Fruit fly (Drosophila melanogaster) whole organism, embryonic: ENCODE measurements around the gene Ddc.
A peak's percentile ranks its signal among the peaks of the same experiment; 100 is the strongest.

Experiments
- Adf1 ChIP-seq: fragments of 200-800 bp; sonication (Bioruptor generic); IDR thresholded peaks from 2 replicates; pipeline ENCODE4 v1.3.6; 2022; ENCODE audit warnings: missing biosample characterization, missing genetic modification characterization
- Bdp1 ChIP-seq: fragments of 200-800 bp; sonication (Bioruptor generic); optimal IDR thresholded peaks from 3 replicates; lab custom pipeline; 2016; ENCODE audit warnings: missing biosample characterization, missing genetic modification characterization
- Bgb ChIP-seq: fragments of 200-800 bp; sonication (Bioruptor generic); IDR thresholded peaks from 2 replicates; pipeline ENCODE4 v1.3.6; 2022; ENCODE audit warnings: missing biosample characterization, missing genetic modification characterization; ENCODE audit not compliant: partially characterized antibody
- Blimp-1 ChIP-seq: fragments of 200-800 bp; sonication (Bioruptor generic); optimal IDR thresholded peaks from 3 replicates; lab custom pipeline; 2018; ENCODE audit warnings: missing biosample characterization, missing genetic modification characterization, mild to moderate bottlenecking, moderate library complexity, missing genetic modification reagents
- CG11504 ChIP-seq: fragments of 200-800 bp; sonication (Bioruptor generic); optimal IDR thresholded peaks from 3 replicates; lab custom pipeline; 2019; ENCODE audit warnings: missing biosample characterization, mild to moderate bottlenecking, missing genetic modification characterization, moderate library complexity
- CG13296 ChIP-seq: fragments of 200-800 bp; sonication (Bioruptor generic); optimal IDR thresholded peaks from 3 replicates; lab custom pipeline; 2018; ENCODE audit warnings: missing biosample characterization, mild to moderate bottlenecking, missing genetic modification characterization
- CG15514 ChIP-seq: fragments of 200-800 bp; sonication (Bioruptor generic); optimal IDR thresholded peaks from 3 replicates; lab custom pipeline; 2017; ENCODE audit warnings: missing biosample characterization, missing genetic modification characterization, mild to moderate bottlenecking, moderate library complexity, missing genetic modification reagents
- CG16815 ChIP-seq: fragments of 200-800 bp; sonication (Bioruptor generic); optimal IDR thresholded peaks from 3 replicates; lab custom pipeline; 2017; ENCODE audit warnings: missing biosample characterization, mild to moderate bottlenecking, missing genetic modification characterization
- CG32772 ChIP-seq: fragments of 200-800 bp; sonication (Bioruptor generic); IDR thresholded peaks from 2 replicates; pipeline ENCODE4 v1.3.6; 2022; ENCODE audit warnings: missing biosample characterization, missing genetic modification characterization
- CG34422 ChIP-seq: fragments of 200-800 bp; sonication (Bioruptor generic); IDR thresholded peaks from 3 replicates; pipeline ENCODE4 v1.3.6; 2022; ENCODE audit warnings: missing biosample characterization, missing genetic modification characterization
- CG3847 ChIP-seq: fragments of 200-800 bp; sonication (Bioruptor generic); IDR thresholded peaks from 2 replicates; pipeline ENCODE4 v1.3.6; 2022; ENCODE audit warnings: missing biosample characterization, missing genetic modification characterization
- CG4854 ChIP-seq: fragments of 200-800 bp; sonication (Bioruptor generic); optimal IDR thresholded peaks from 2 replicates; lab custom pipeline; 2016; ENCODE audit warnings: missing biosample characterization, missing genetic modification characterization, inconsistent platforms
- CG5245 ChIP-seq: fragments of 200-800 bp; sonication (Bioruptor generic); optimal IDR thresholded peaks from 3 replicates; lab custom pipeline; 2016; ENCODE audit warnings: missing biosample characterization, missing genetic modification characterization
- CG6791 ChIP-seq: fragments of 200-800 bp; sonication (Bioruptor generic); IDR thresholded peaks from 3 replicates; pipeline ENCODE4 v1.3.6; 2022; ENCODE audit warnings: missing biosample characterization, missing genetic modification characterization; ENCODE audit not compliant: partially characterized antibody
- CG8359 ChIP-seq: fragments of 200-800 bp; sonication (Bioruptor generic); optimal IDR thresholded peaks from 2 replicates; lab custom pipeline; 2017; ENCODE audit warnings: missing biosample characterization, mild to moderate bottlenecking, missing genetic modification characterization, borderline replicate concordance
- CG9932 ChIP-seq: fragments of 200-800 bp; sonication (Bioruptor generic); IDR thresholded peaks from 2 replicates; pipeline ENCODE4 v1.3.6; 2022; ENCODE audit warnings: missing biosample characterization, missing genetic modification characterization
- CrebB ChIP-seq: fragments of 200-800 bp; sonication (Bioruptor generic); optimal IDR thresholded peaks from 3 replicates; lab custom pipeline; 2018; ENCODE audit warnings: missing biosample characterization, mild to moderate bottlenecking, missing genetic modification characterization
- D ChIP-seq, 2 experiments: fragments of 200-800 bp in 1 of 2; fragments of >200 bp in 1 of 2; sonication (Bioruptor generic) in 1 of 2; optimal IDR thresholded peaks; 2 replicates in 1 of 2; 3 replicates in 1 of 2; lab custom pipeline; 2017; ENCODE audit warnings: mild to moderate bottlenecking in 1 of 2, missing biosample characterization in 1 of 2, missing genetic modification characterization in 1 of 2, missing genetic modification reagents in 1 of 2
- Deaf1 ChIP-seq: fragments of 200-800 bp; optimal IDR thresholded peaks from 3 replicates; lab custom pipeline; 2019; ENCODE audit warnings: missing biosample characterization, mild to moderate bottlenecking, missing genetic modification characterization, moderate library complexity
- Dfd ChIP-seq, 2 experiments: fragments of >200 bp; optimal IDR thresholded peaks; 2 replicates each; lab custom pipeline; 2017; ENCODE audit warnings: missing biosample characterization in 2 of 2, missing genetic modification characterization in 2 of 2
- Hey ChIP-seq: fragments of 200-800 bp; sonication (Bioruptor generic); optimal IDR thresholded peaks from 3 replicates; lab custom pipeline; 2018; ENCODE audit warnings: missing biosample characterization, mild to moderate bottlenecking, missing genetic modification characterization
- Hmr ChIP-seq: fragments of 200-800 bp; sonication (Bioruptor generic); optimal IDR thresholded peaks from 3 replicates; lab custom pipeline; 2017; ENCODE audit warnings: mild to moderate bottlenecking, missing biosample characterization, missing genetic modification reagents, missing genetic modification characterization
- Lim3 ChIP-seq: fragments of 200-800 bp; sonication (Bioruptor generic); IDR thresholded peaks from 2 replicates; pipeline ENCODE4 v1.3.6; 2022; ENCODE audit warnings: missing biosample characterization, missing genetic modification characterization
- Nf-YC ChIP-seq: fragments of 200-800 bp; optimal IDR thresholded peaks from 3 replicates; lab custom pipeline; 2019; ENCODE audit warnings: missing biosample characterization, mild to moderate bottlenecking, missing genetic modification characterization, moderate library complexity
- Ptx1 ChIP-seq: fragments of 200-800 bp; sonication (Bioruptor generic); IDR thresholded peaks from 2 replicates; pipeline ENCODE4 v1.3.6; 2022; ENCODE audit warnings: missing biosample characterization, missing genetic modification characterization
- Ravus ChIP-seq: fragments of 200-800 bp; sonication (Bioruptor generic); IDR thresholded peaks from 2 replicates; pipeline ENCODE4 v1.3.6; 2022; ENCODE audit warnings: missing biosample characterization, missing genetic modification characterization
- Sox100B ChIP-seq: fragments of 200-800 bp; sonication (Bioruptor generic); optimal IDR thresholded peaks from 3 replicates; lab custom pipeline; 2018; ENCODE audit warnings: missing biosample characterization, mild to moderate bottlenecking, missing genetic modification characterization
- Spps ChIP-seq: fragments of 200-800 bp; sonication (Bioruptor generic); optimal IDR thresholded peaks from 2 replicates; lab custom pipeline; 2018; ENCODE audit warnings: missing biosample characterization, mild to moderate bottlenecking, missing genetic modification characterization
- ap ChIP-seq: fragments of 200-800 bp; sonication (Bioruptor generic); IDR thresholded peaks from 2 replicates; pipeline ENCODE4 v1.3.6; 2022; ENCODE audit warnings: missing biosample characterization, missing genetic modification characterization
- chinmo ChIP-seq: fragments of 200-800 bp; sonication (Bioruptor generic); IDR thresholded peaks from 4 replicates; pipeline ENCODE4 v1.3.6; 2022; ENCODE audit warnings: missing biosample characterization, missing genetic modification characterization; ENCODE audit not compliant: partially characterized antibody
- chm ChIP-seq: fragments of 200-800 bp; sonication (Bioruptor generic); IDR thresholded peaks from 2 replicates; pipeline ENCODE4 v1.3.6; 2022; ENCODE audit warnings: missing biosample characterization, missing genetic modification characterization
- dmrt11E ChIP-seq: fragments of 200-800 bp; sonication (Bioruptor generic); optimal IDR thresholded peaks from 3 replicates; lab custom pipeline; 2018; ENCODE audit warnings: missing biosample characterization, mild to moderate bottlenecking, missing genetic modification characterization, moderate library complexity
- dpn ChIP-seq, 2 experiments: fragments of 200-800 bp; sonication (Bioruptor generic); optimal IDR thresholded peaks; 3 replicates each; lab custom pipeline; 2016; ENCODE audit warnings: missing biosample characterization in 2 of 2, missing genetic modification characterization in 2 of 2
- ewg ChIP-seq: fragments of 200-800 bp; sonication (Bioruptor generic); optimal IDR thresholded peaks from 3 replicates; lab custom pipeline; 2017; ENCODE audit warnings: mild to moderate bottlenecking, missing biosample characterization, missing genetic modification reagents, missing genetic modification characterization
- exex ChIP-seq: fragments of 200-800 bp; sonication (Bioruptor generic); optimal IDR thresholded peaks from 4 replicates; lab custom pipeline; 2018; ENCODE audit warnings: missing biosample characterization, mild to moderate bottlenecking, missing genetic modification characterization, moderate library complexity
- jigr1 ChIP-seq: fragments of 200-800 bp; sonication (Bioruptor generic); IDR thresholded peaks from 3 replicates; pipeline ENCODE4 v1.3.6; 2022; ENCODE audit warnings: missing biosample characterization, missing genetic modification characterization
- lab ChIP-seq: fragments of 200-800 bp; sonication (Bioruptor generic); optimal IDR thresholded peaks from 3 replicates; lab custom pipeline; 2017; ENCODE audit warnings: missing biosample characterization, missing genetic modification characterization, mild to moderate bottlenecking, moderate library complexity, missing genetic modification reagents
- lilli ChIP-seq: fragments of 200-800 bp; sonication (Bioruptor generic); optimal IDR thresholded peaks from 3 replicates; lab custom pipeline; 2016; ENCODE audit warnings: missing biosample characterization, missing genetic modification characterization
- otp ChIP-seq: fragments of 200-800 bp; sonication (Bioruptor generic); IDR thresholded peaks from 3 replicates; pipeline ENCODE4, ENCODE4 v1.3.6; 2022; ENCODE audit warnings: missing biosample characterization, missing genetic modification characterization
- pan ChIP-seq, 4 experiments: fragments of >200 bp in 3 of 4; fragments of 200-800 bp in 1 of 4; sonication (Bioruptor generic) in 1 of 4; optimal IDR thresholded peaks in 3 of 4; IDR thresholded peaks in 1 of 4; 2 replicates each; pipeline versions ENCODE4 v1.3.6 to Lab custom; 2017 to 2022; ENCODE audit warnings: missing biosample characterization in 2 of 4, missing genetic modification characterization in 2 of 4, mixed read lengths in 1 of 4
- peb ChIP-seq: fragments of 200-800 bp; sonication (Bioruptor generic); IDR thresholded peaks from 2 replicates; pipeline ENCODE4 v1.3.6; 2022; ENCODE audit warnings: missing biosample characterization, missing genetic modification characterization
- phol ChIP-seq: fragments of 200-800 bp; sonication (Bioruptor generic); optimal IDR thresholded peaks from 3 replicates; lab custom pipeline; 2018; ENCODE audit warnings: missing biosample characterization, mild to moderate bottlenecking, missing genetic modification characterization, moderate library complexity
- ranshi ChIP-seq: fragments of 200-800 bp; sonication (Bioruptor generic); IDR thresholded peaks from 2 replicates; pipeline ENCODE4 v1.3.6; 2022; ENCODE audit warnings: missing biosample characterization, missing genetic modification characterization
- sisA ChIP-seq: fragments of 200-800 bp; sonication (Bioruptor generic); IDR thresholded peaks from 2 replicates; pipeline ENCODE4 v1.3.6; 2022; ENCODE audit warnings: missing biosample characterization, missing genetic modification characterization
- so ChIP-seq: fragments of 200-800 bp; sonication (Bioruptor generic); IDR thresholded peaks from 3 replicates; pipeline ENCODE4 v1.3.6; 2022; ENCODE audit warnings: missing biosample characterization, missing genetic modification characterization
- stc ChIP-seq: fragments of 200-800 bp; sonication (Bioruptor generic); IDR thresholded peaks from 2 replicates; pipeline ENCODE4 v1.3.6; 2022; ENCODE audit warnings: missing biosample characterization, missing genetic modification characterization
- twi ChIP-seq: fragments of 200-800 bp; optimal IDR thresholded peaks from 2 replicates; lab custom pipeline; 2019; ENCODE audit warnings: missing biosample characterization, mild to moderate bottlenecking, missing genetic modification characterization, moderate library complexity
- usp ChIP-seq: fragments of >200 bp; optimal IDR thresholded peaks from 2 replicates; lab custom pipeline; 2017; ENCODE audit warnings: missing biosample characterization, missing genetic modification characterization
- wor ChIP-seq: fragments of 200-800 bp; sonication (Bioruptor generic); IDR thresholded peaks from 2 replicates; pipeline ENCODE4 v1.3.6; 2022; ENCODE audit warnings: missing biosample characterization, missing genetic modification characterization

Ddc gene

DNA sequence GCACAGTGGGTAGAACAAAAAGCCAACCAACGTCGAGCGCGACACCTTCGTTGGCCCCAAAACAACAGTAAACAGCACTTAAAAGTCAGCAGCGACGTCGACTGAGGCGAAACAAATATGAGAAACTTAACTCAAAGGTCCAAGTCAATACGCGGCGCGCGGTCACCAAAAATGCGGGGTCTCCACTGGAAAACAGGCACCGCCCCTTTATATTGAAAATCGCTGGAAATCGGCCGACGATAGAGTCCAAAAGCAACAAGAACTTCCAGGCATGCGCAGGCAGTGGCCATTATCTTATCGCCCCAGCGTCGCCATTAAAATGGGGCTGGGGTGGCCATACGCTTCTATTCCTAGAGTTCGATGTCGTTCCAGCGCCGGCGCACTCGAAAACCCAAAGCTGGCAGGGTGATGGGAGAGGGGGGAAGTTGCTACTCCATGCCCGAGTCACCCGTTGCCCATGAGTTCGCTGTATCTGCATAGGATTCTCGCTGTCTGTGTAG lies 11.7 kb downstream of the Ddc start, which contains the start of gene Lim3 (continued):
- peak; percentile 25; the same call in 1 of the 2 replicates for TF ChIP-seq Bgb (GFP tag; lab: Robert Waterston, UW)
- TF ChIP-seq dpn (GFP tag; optimal IDR thresholded peaks at IDR 0.05; lab: Kevin White, UChicago) = no peak
- TF ChIP-seq Ptx1 (GFP tag; lab: Robert Waterston, UW) = no peak
- TF ChIP-seq Lim3 (GFP tag; lab: Robert Waterston, UW) = 0 out of 2 replicates have a peak, but pooled peaks have one; percentile 14
- TF ChIP-seq CG5245 (GFP tag; lab: Kevin White, UChicago) = no peak
- no peak for TF ChIP-seq so (GFP tag; lab: Robert Waterston, UW)
- TF ChIP-seq CG32772 (GFP tag; lab: Robert Waterston, UW) = 0 out of 2 replicates have a peak, but pooled peaks have one; percentile 19
- peak; percentile 17 for TF ChIP-seq phol
- TF ChIP-seq dmrt11E (tag; lab: Kevin White, UChicago) = no peak
- no peak for TF ChIP-seq CG3847 (GFP tag; lab: Robert Waterston, UW)
- TF ChIP-seq Hey (tag; lab: Kevin White, UChicago) = peak; percentile 88
- TF ChIP-seq twi = no peak
- TF ChIP-seq CG13296 (GFP tag; lab: Kevin White, UChicago) = no peak
- no peak for TF ChIP-seq CrebB
- TF ChIP-seq Adf1 (GFP tag; lab: Robert Waterston, UW) = peak; percentile 68
- TF ChIP-seq CG8359 (GFP tag; lab: Kevin White, UChicago) = no peak
- TF ChIP-seq CG34422 (GFP tag; lab: Robert Waterston, UW) = no peak
- TF ChIP-seq CG9932 (GFP tag; lab: Robert Waterston, UW) = peak; percentile 17; the same call in 1 of the 2 replicates
- no peak for TF ChIP-seq stc (GFP tag; lab: Robert Waterston, UW)
- no peak for TF ChIP-seq lilli
- TF ChIP-seq CG4854 = no peak
- no peak for TF ChIP-seq Sox100B
- TF ChIP-seq usp (GFP tag; lab: Kevin White, UChicago) = no peak
- peak; percentile 58 for TF ChIP-seq Deaf1 (tag; lab: Kevin White, UChicago)
- TF ChIP-seq Dfd (GFP tag; optimal IDR thresholded peaks at IDR 0.05; lab: Kevin White, UChicago) = no peak
- no peak for TF ChIP-seq sisA
- peak; percentile 3 for TF ChIP-seq CG11504 (tag; lab: Kevin White, UChicago)
- TF ChIP-seq jigr1 (GFP tag; lab: Robert Waterston, UW) = no peak
- peak; percentile 92 for TF ChIP-seq Nf-YC (tag; lab: Kevin White, UChicago)
- TF ChIP-seq Spps (tag; lab: Kevin White, UChicago) = no peak
- TF ChIP-seq chm (GFP tag; lab: Robert Waterston, UW) = no peak
- TF ChIP-seq peb = no peak
- peak; percentile 34 for TF ChIP-seq lab (GFP tag; lab: Kevin White, UChicago)
- TF ChIP-seq CG6791 (GFP tag; lab: Robert Waterston, UW) = 0 out of 3 replicates have a peak, but pooled peaks have one; percentile 5
- TF ChIP-seq Hmr (GFP tag; lab: Kevin White, UChicago) = no peak
- no peak for TF ChIP-seq ranshi (GFP tag; lab: Robert Waterston, UW)
- no peak for TF ChIP-seq D (optimal IDR thresholded peaks at IDR 0.05; lab: Kevin White, UChicago)
- TF ChIP-seq D (GFP tag; optimal IDR thresholded peaks at IDR 0.05; lab: Kevin White, UChicago) = no peak
- 0 out of 4 replicates have a peak, but pooled peaks have one; percentile 66 for TF ChIP-seq chinmo (GFP tag; lab: Robert Waterston, UW)
- no peak for TF ChIP-seq Bdp1 (GFP tag; lab: Kevin White, UChicago)
- TF ChIP-seq Blimp-1 (GFP tag; lab: Kevin White, UChicago) = no peak
- no peak for TF ChIP-seq pan (optimal IDR thresholded peaks at IDR 0.05; lab: Kevin White, UChicago)
- TF ChIP-seq pan (GFP tag; optimal IDR thresholded peaks at IDR 0.05 in 1 of 2, IDR thresholded peaks at IDR 0.05 in 1 of 2) = peak in 1 of 2 experiments; percentile 9
- TF ChIP-seq exex (tag; lab: Kevin White, UChicago) = peak; percentile 26
- TF ChIP-seq CG15514 (GFP tag; lab: Kevin White, UChicago) = no peak
- no peak for TF ChIP-seq Ravus
- TF ChIP-seq otp = no peak
- no peak for TF ChIP-seq CG16815 (GFP tag; lab: Kevin White, UChicago)
- TF ChIP-seq wor (GFP tag; lab: Robert Waterston, UW) = no peak
- TF ChIP-seq ap = no peak
- TF ChIP-seq ewg (GFP tag; lab: Kevin White, UChicago) = peak; percentile 97
